Worm (Caenorhabditis elegans) whole organism, midembryonic: Measurements from ENCODE around the gene H03E18.1.
"Not testable (repeated sequence)": the region's sequence is repeated elsewhere in the genome, so short reads cannot be mapped to it uniquely, and the experiment has no call there.

ENCODE experiments used
- T22C8.4 ChIP-seq: fragments of 200-800 bp; sonication (Bioruptor generic); IDR thresholded peaks from 2 replicates; pipeline ENCODE4 v1.3.6; 2022; ENCODE audit warnings: missing genetic modification characterization, missing compliant biosample characterization
- cog-1 ChIP-seq: sonication (generic microtip); optimal IDR thresholded peaks from 2 replicates; lab custom pipeline; 2016; ENCODE audit warnings: missing genetic modification characterization, missing compliant biosample characterization
- flt-1 ChIP-seq: fragments of 200-800 bp; sonication (Bioruptor generic); IDR thresholded peaks from 2 replicates; pipeline ENCODE4 v1.3.6; 2022; ENCODE audit warnings: missing genetic modification characterization, missing compliant biosample characterization
- klf-2 ChIP-seq: fragments of 200-800 bp; sonication (Bioruptor generic); conservative IDR thresholded peaks from 2 replicates; pipeline ENCODE4 v1.3.6; 2022; ENCODE audit warnings: missing genetic modification reagents, missing genetic modification characterization, missing compliant biosample characterization
- med-1 ChIP-seq: sonication (generic microtip); optimal IDR thresholded peaks from 2 replicates; lab custom pipeline; 2017; ENCODE audit warnings: missing genetic modification characterization, mild to moderate bottlenecking, missing compliant biosample characterization, antibody characterized with exemption, missing genetic modification reagents; ENCODE audit not compliant: insufficient read depth
- ref-1 ChIP-seq: fragments of 200-800 bp; sonication (Bioruptor generic); conservative IDR thresholded peaks from 2 replicates; pipeline ENCODE4 v1.3.6; 2022; ENCODE audit warnings: missing genetic modification reagents, missing genetic modification characterization, missing compliant biosample characterization
- tab-1 ChIP-seq: fragments of 200-800 bp; sonication (Bioruptor generic); IDR thresholded peaks from 2 replicates; pipeline ENCODE4 v1.3.6; 2022; ENCODE audit warnings: missing genetic modification characterization, missing compliant biosample characterization
- ztf-23 ChIP-seq: fragments of 200-800 bp; sonication (Bioruptor generic); IDR thresholded peaks from 2 replicates; pipeline ENCODE4 v1.3.6; 2022; ENCODE audit warnings: missing genetic modification reagents, missing genetic modification characterization, missing compliant biosample characterization
- ztf-29 ChIP-seq: fragments of 200-800 bp; sonication (Bioruptor generic); IDR thresholded peaks from 2 replicates; pipeline ENCODE4 v1.3.6; 2022; ENCODE audit warnings: missing genetic modification reagents, missing genetic modification characterization, missing compliant biosample characterization

Gene H03E18.1

ce11 chrX:8535006-8535405 is 27.3 kb downstream of the H03E18.1 start, which contains the start of gene nspc-1:
Gene nspc-1, minus strand, starts transcription at chrX:8535106.
- TF ChIP-seq ztf-23 (GFP tag; lab: Robert Waterston, UW); T22C8.4 (GFP tag; lab: Robert Waterston, UW); ztf-29: not testable (repeated sequence)

ce11 chrX:8536791-8537190 is 29.1 kb downstream of the H03E18.1 start, which contains the start of gene nspc-3:
Gene nspc-3, plus strand, starts transcription at chrX:8537091.
- TF ChIP-seq klf-2 (GFP tag; lab: Robert Waterston, UW) (no peak), cog-1 (tag; lab: Kevin White, UChicago) (no peak), ztf-23 (GFP tag; lab: Robert Waterston, UW) (no peak), med-1 (GFP tag; lab: Kevin White, UChicago) (no peak), T22C8.4 (GFP tag; lab: Robert Waterston, UW) (no peak), tab-1 (GFP tag; lab: Robert Waterston, UW) (no peak), flt-1 (GFP tag; lab: Robert Waterston, UW) (no peak), ref-1 (GFP tag; lab: Robert Waterston, UW) (no peak), ztf-29 (no peak)

ce11 chrX:8538262-8538776 is 30.6 kb downstream of the H03E18.1 start, which contains the start of the genes nspc-4 and nspc-5:
Gene nspc-4, minus strand, starts transcription at chrX:8538362.
Gene nspc-5, plus strand, starts transcription at chrX:8538726.
- not testable (repeated sequence) for TF ChIP-seq ref-1 (GFP tag; lab: Robert Waterston, UW); flt-1 (GFP tag; lab: Robert Waterston, UW); med-1 (GFP tag; lab: Kevin White, UChicago)

- TF ChIP-seq tab-1 (GFP tag; lab: Robert Waterston, UW); klf-2 (GFP tag; lab: Robert Waterston, UW); ztf-29: not testable (repeated sequence)
These were observed 33.9 kb downstream of the H03E18.1 start, which contains the start of gene nspc-7 for ce11 chrX:8541562-8541961. Gene nspc-7, plus strand, starts transcription at chrX:8541862.

ce11 chrX:8545971-8546442 is 38.3 kb downstream of the H03E18.1 start, which contains the start of gene sdha-1:
Gene sdha-1, minus strand, starts transcription at chrX:8546021.
- TF ChIP-seq cog-1 (tag; lab: Kevin White, UChicago) (peak; percentile 10), klf-2 (GFP tag; lab: Robert Waterston, UW) (no peak)

ce11 chrX:8549026-8549425 is 41.4 kb downstream of the H03E18.1 start, which contains the start of gene D2021.4:
Gene D2021.4, minus strand, starts transcription at chrX:8549073.
- no peak for TF ChIP-seq klf-2 (GFP tag; lab: Robert Waterston, UW)
- no peak for TF ChIP-seq cog-1 (tag; lab: Kevin White, UChicago)
- no peak for TF ChIP-seq flt-1 (GFP tag; lab: Robert Waterston, UW)
- no peak for TF ChIP-seq T22C8.4 (GFP tag; lab: Robert Waterston, UW)
- no peak for TF ChIP-seq ztf-29
- no peak for TF ChIP-seq ref-1 (GFP tag; lab: Robert Waterston, UW)
- TF ChIP-seq ztf-23 (GFP tag; lab: Robert Waterston, UW) = no peak
- TF ChIP-seq med-1 (GFP tag; lab: Kevin White, UChicago) = no peak

ce11 chrX:8550099-8550498 is 42.4 kb downstream of the H03E18.1 start:
- TF ChIP-seq tab-1 (GFP tag; lab: Robert Waterston, UW) = no peak
- no peak for TF ChIP-seq med-1 (GFP tag; lab: Kevin White, UChicago)
- TF ChIP-seq ztf-29 = no peak
- no peak for TF ChIP-seq cog-1 (tag; lab: Kevin White, UChicago)
- no peak for TF ChIP-seq flt-1 (GFP tag; lab: Robert Waterston, UW)
- no peak for TF ChIP-seq ref-1 (GFP tag; lab: Robert Waterston, UW)
- no peak for TF ChIP-seq ztf-23 (GFP tag; lab: Robert Waterston, UW)
- TF ChIP-seq T22C8.4 (GFP tag; lab: Robert Waterston, UW) = no peak
- no peak for TF ChIP-seq klf-2 (GFP tag; lab: Robert Waterston, UW)

ce11 chrX:8551687-8552327 is 44.1 kb downstream of the H03E18.1 start, which contains the start of gene dhhc-14:
Gene dhhc-14, plus strand, starts transcription at chrX:8552277.
- no peak for TF ChIP-seq med-1 (GFP tag; lab: Kevin White, UChicago)
- TF ChIP-seq ref-1 (GFP tag; lab: Robert Waterston, UW) = no peak
- no peak for TF ChIP-seq tab-1 (GFP tag; lab: Robert Waterston, UW)
- 0 out of 2 replicates have a peak, but pooled peaks have one; percentile 52 for TF ChIP-seq flt-1 (GFP tag; lab: Robert Waterston, UW)
- no peak for TF ChIP-seq T22C8.4 (GFP tag; lab: Robert Waterston, UW)
- no peak for TF ChIP-seq ztf-29
- TF ChIP-seq cog-1 (tag; lab: Kevin White, UChicago) = peak; percentile 37
- TF ChIP-seq ztf-23 (GFP tag; lab: Robert Waterston, UW) = peak; percentile 64; the same call in 1 of the 2 replicates
- no peak for TF ChIP-seq klf-2 (GFP tag; lab: Robert Waterston, UW)

- no peak for TF ChIP-seq ztf-23 (GFP tag; lab: Robert Waterston, UW)
- TF ChIP-seq med-1 (GFP tag; lab: Kevin White, UChicago) = no peak
- no peak for TF ChIP-seq flt-1 (GFP tag; lab: Robert Waterston, UW)
These were observed 46.4 kb downstream of the H03E18.1 start for ce11 chrX:8554029-8554428.
